Worm (Caenorhabditis elegans): Measurements from ENCODE around the gene srt-29.

- no peak for TF ChIP-seq nhr-11 (tag; optimal IDR thresholded peaks at IDR 0.05)
- no peak for TF ChIP-seq pha-4 (tag; optimal IDR thresholded peaks at IDR 0.05)
- no peak for TF ChIP-seq ceh-18 (tag; optimal IDR thresholded peaks at IDR 0.05)
- no peak for TF ChIP-seq C38D4.7 (GFP tag; optimal IDR thresholded peaks at IDR 0.05)
- TF ChIP-seq sox-4 (tag; optimal IDR thresholded peaks at IDR 0.05), result no peak
- no peak for TF ChIP-seq F13H6.1 (tag; optimal IDR thresholded peaks at IDR 0.05)
- no peak for TF ChIP-seq ceh-45 (GFP tag; IDR thresholded peaks at IDR 0.05)
These were observed 19.2 kb upstream of the srt-29 start, which contains the start of gene srg-56 for ce11 chrV:2738174-2738573.

Data from whole organism, late embryonic.